Worm (Caenorhabditis elegans) whole organism, L4/young adult: Measurements from ENCODE around the gene pgp-6.

Experiments used
- W03F9.2 ChIP-seq: fragments of 150-350 bp; optimal IDR thresholded peaks from 2 replicates; lab custom pipeline; 2014; ENCODE audit warnings: missing biosample characterization, missing genetic modification characterization
- dao-5 ChIP-seq: sonication (generic microtip); optimal IDR thresholded peaks from 2 replicates; lab custom pipeline; 2016; ENCODE audit warnings: missing genotype, missing genetic modification characterization, moderate library complexity, missing compliant biosample characterization
- him-1 ChIP-seq: sonication (generic microtip); optimal IDR thresholded peaks from 2 replicates; lab custom pipeline; 2016; ENCODE audit warnings: missing genotype, missing genetic modification reagents, missing genetic modification characterization, missing compliant biosample characterization

ce11 chrX:10914421-10915277 lies 37.4 kb upstream of the pgp-6 start:
- no peak for TF ChIP-seq W03F9.2 (tag; lab: Kevin White, UChicago)
- no peak for TF ChIP-seq him-1 (tag; lab: Kevin White, UChicago)
- no peak for TF ChIP-seq dao-5 (tag; lab: Kevin White, UChicago)
